Worm (Caenorhabditis elegans) whole organism, early embryonic: ENCODE data around the gene cnp-2.

Experiments used
- B0310.2 ChIP-seq: sonication (generic microtip); optimal IDR thresholded peaks from 2 replicates; lab custom pipeline; 2016; ENCODE audit warnings: mild to moderate bottlenecking, missing genetic modification characterization, missing compliant biosample characterization
- F13C5.2 ChIP-seq: sonication (generic microtip); optimal IDR thresholded peaks from 2 replicates; lab custom pipeline; 2017; ENCODE audit warnings: mild to moderate bottlenecking, missing genetic modification characterization, inconsistent platforms, missing compliant biosample characterization
- aly-1 ChIP-seq: sonication (generic microtip); optimal IDR thresholded peaks from 2 replicates; lab custom pipeline; 2016; ENCODE audit warnings: missing genetic modification characterization, missing compliant biosample characterization
- ama-1 ChIP-seq: fragments of 150-350 bp; optimal IDR thresholded peaks from 2 replicates; lab custom pipeline; 2014
- ceh-13 ChIP-seq: fragments of 200-800 bp; sonication (Bioruptor generic); optimal IDR thresholded peaks from 2 replicates; lab custom pipeline; 2018; ENCODE audit warnings: mild to moderate bottlenecking, missing genetic modification characterization, missing compliant biosample characterization
- ceh-36 ChIP-seq: sonication (generic microtip); optimal IDR thresholded peaks from 2 replicates; lab custom pipeline; 2016; ENCODE audit warnings: missing genetic modification characterization, inconsistent platforms, missing compliant biosample characterization
- ets-7 ChIP-seq: sonication (generic microtip); optimal IDR thresholded peaks from 2 replicates; lab custom pipeline; 2016; ENCODE audit warnings: missing genotype, missing genetic modification characterization, missing compliant biosample characterization
- flt-1 ChIP-seq: fragments of 200-800 bp; sonication (Bioruptor generic); IDR thresholded peaks from 2 replicates; pipeline ENCODE4 v1.3.6; 2022; ENCODE audit warnings: missing genetic modification characterization, missing compliant biosample characterization
- hmbx-1 ChIP-seq: sonication (generic microtip); optimal IDR thresholded peaks from 2 replicates; lab custom pipeline; 2016; ENCODE audit warnings: mild to moderate bottlenecking, missing genetic modification characterization, missing compliant biosample characterization
- hmg-4 ChIP-seq: fragments of 200-800 bp; sonication (Bioruptor generic); optimal IDR thresholded peaks from 2 replicates; lab custom pipeline; 2018; ENCODE audit warnings: mild to moderate bottlenecking, missing genetic modification characterization, missing compliant biosample characterization
- hnd-1 ChIP-seq: sonication (generic microtip); optimal IDR thresholded peaks from 2 replicates; lab custom pipeline; 2016; ENCODE audit warnings: missing genetic modification characterization, missing compliant biosample characterization
- pes-1 ChIP-seq: fragments of 200-800 bp; sonication (Bioruptor generic); IDR thresholded peaks from 2 replicates; pipeline ENCODE4 v1.3.6; 2022; ENCODE audit warnings: missing genetic modification reagents, missing genetic modification characterization, missing compliant biosample characterization
- scrt-1 ChIP-seq: fragments of 200-800 bp; sonication (Bioruptor generic); IDR thresholded peaks from 2 replicates; pipeline ENCODE4 v1.3.6; 2022; ENCODE audit warnings: missing genetic modification characterization, missing compliant biosample characterization
- sea-1 ChIP-seq: fragments of 200-800 bp; sonication (Bioruptor generic); conservative IDR thresholded peaks from 2 replicates; pipeline ENCODE4 v1.3.6; 2022; ENCODE audit warnings: missing genetic modification characterization, missing compliant biosample characterization
- tbx-11 ChIP-seq: fragments of 200-800 bp; sonication (Bioruptor generic); IDR thresholded peaks from 2 replicates; pipeline ENCODE4 v1.3.6; 2022; ENCODE audit warnings: missing genetic modification characterization, missing compliant biosample characterization
- tbx-37 ChIP-seq: fragments of 200-800 bp; sonication (Bioruptor generic); conservative IDR thresholded peaks from 2 replicates; pipeline ENCODE4 v1.3.6; 2022; ENCODE audit warnings: missing genetic modification reagents, missing genetic modification characterization, missing compliant biosample characterization
- tra-4 ChIP-seq: sonication (generic microtip); optimal IDR thresholded peaks from 2 replicates; lab custom pipeline; 2017; ENCODE audit warnings: missing genetic modification characterization, missing compliant biosample characterization

The cnp-2 gene

DNA sequence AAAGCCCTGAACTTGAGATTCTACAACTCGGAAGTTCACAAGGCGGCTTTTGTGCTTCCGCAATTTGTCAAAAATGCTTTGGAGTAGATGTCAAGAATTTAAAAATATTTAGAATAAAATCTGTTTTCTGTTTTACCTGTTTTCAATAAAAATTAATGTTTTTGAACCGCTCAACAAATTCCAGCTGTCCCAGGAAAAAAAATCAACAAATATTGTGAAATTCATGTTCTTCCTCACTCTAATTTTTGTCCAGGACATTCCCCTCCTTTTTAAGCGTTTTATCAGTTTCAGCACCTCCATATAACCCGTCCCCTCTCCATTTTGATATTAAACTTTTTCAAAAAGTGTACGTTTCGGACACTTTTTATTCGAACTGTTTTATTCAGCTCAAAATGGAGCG, 50.1 kb downstream of the cnp-2 start, which contains the start of gene Y46G5A.20:
TSS of gene Y46G5A.20 (plus strand) at position 301 of the 400 bp plus-strand sequence.
- no peak for TF ChIP-seq aly-1 (tag; lab: Kevin White, UChicago)

DNA sequence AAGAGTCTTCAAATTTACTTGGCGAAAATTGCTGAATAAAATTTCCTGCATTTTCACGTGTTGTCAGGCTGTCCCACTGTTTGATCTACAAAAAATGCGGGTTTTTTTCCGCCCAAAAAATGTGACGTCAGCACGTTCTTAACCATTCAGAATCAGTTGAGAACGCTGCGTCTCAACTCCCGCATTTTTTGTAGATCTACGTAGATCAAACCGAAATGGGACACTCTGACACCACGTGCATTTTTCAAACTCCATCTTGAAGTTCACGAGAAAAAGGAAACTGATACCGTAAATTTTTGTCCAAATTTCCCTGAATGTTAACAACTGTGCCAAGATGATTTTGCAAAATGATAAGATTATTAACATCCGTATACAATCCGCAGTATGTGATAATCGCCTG, 52.7 kb downstream of the cnp-2 start:
- TF ChIP-seq ceh-13 (GFP tag; lab: Kevin White, UChicago), result no peak
- no peak for TF ChIP-seq pes-1 (GFP tag; lab: Robert Waterston, UW)
- no peak for TF ChIP-seq aly-1 (tag; lab: Kevin White, UChicago)
- no peak for TF ChIP-seq tra-4 (tag; lab: Kevin White, UChicago)
- no peak for TF ChIP-seq ets-7 (tag; lab: Kevin White, UChicago)
- no peak for TF ChIP-seq ama-1
- TF ChIP-seq scrt-1 (GFP tag; lab: Robert Waterston, UW), result no peak
- no peak for TF ChIP-seq sea-1 (GFP tag; lab: Robert Waterston, UW)
- TF ChIP-seq hmg-4, result no peak
- TF ChIP-seq ceh-36 (tag; lab: Kevin White, UChicago), result no peak
- TF ChIP-seq tbx-37 (GFP tag; lab: Robert Waterston, UW), result no peak
- TF ChIP-seq flt-1 (GFP tag; lab: Robert Waterston, UW), result no peak
- TF ChIP-seq B0310.2 (tag; lab: Kevin White, UChicago), result no peak
- no peak for TF ChIP-seq hmbx-1
- no peak for TF ChIP-seq F13C5.2 (tag; lab: Kevin White, UChicago)
- TF ChIP-seq hnd-1 (tag; lab: Kevin White, UChicago), result no peak
- no peak for TF ChIP-seq tbx-11 (GFP tag; lab: Robert Waterston, UW)

DNA sequence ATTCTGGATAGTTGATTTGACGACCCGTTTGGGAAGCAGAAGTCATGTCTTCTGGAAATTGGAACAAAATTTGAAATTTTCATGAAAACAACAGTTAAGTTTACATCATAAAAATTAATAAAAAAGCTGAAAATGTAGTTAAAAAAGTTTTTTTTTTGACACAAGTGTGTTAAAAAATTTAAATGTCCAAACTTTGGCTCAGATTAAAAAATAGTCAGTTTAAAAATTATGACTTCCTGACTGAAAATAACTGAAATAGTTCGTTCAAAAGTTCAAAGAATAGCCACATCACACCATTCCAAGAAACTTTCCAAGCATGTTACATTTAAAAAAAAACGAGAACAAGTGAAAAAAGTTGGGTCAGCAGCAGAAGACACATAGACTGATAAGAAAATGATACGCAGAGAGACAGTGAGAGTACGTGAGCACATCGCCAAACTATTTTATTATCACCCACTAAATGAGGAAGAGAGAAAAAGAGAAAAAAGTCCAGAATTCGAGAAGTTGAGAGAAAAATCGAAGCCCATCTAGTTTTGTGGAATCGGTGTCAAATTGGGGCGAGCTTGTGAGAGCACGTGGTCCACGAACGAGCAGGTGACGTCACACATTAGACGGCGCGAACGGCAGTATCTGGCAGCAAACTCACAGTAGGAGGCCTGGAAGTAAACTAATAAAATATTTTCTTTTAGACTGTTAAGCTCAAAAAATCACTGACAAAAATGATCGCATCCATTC, 56.0 kb downstream of the cnp-2 start, which contains the start of gene acl-7:
TSS of gene acl-7 (minus strand) at position 51 of the 735 bp plus-strand sequence.
- no peak for TF ChIP-seq hmbx-1
- no peak for TF ChIP-seq aly-1 (tag; lab: Kevin White, UChicago)
- no peak for TF ChIP-seq scrt-1 (GFP tag; lab: Robert Waterston, UW)
- TF ChIP-seq tbx-11 (GFP tag; lab: Robert Waterston, UW), result no peak
- no peak for TF ChIP-seq B0310.2 (tag; lab: Kevin White, UChicago)
- TF ChIP-seq tbx-37 (GFP tag; lab: Robert Waterston, UW), result no peak
- no peak for TF ChIP-seq ets-7 (tag; lab: Kevin White, UChicago)
- TF ChIP-seq tra-4 (tag; lab: Kevin White, UChicago), result no peak
- TF ChIP-seq hmg-4, result no peak
- no peak for TF ChIP-seq flt-1 (GFP tag; lab: Robert Waterston, UW)
- no peak for TF ChIP-seq hnd-1 (tag; lab: Kevin White, UChicago)
- TF ChIP-seq pes-1 (GFP tag; lab: Robert Waterston, UW), result no peak
- no peak for TF ChIP-seq ama-1
- TF ChIP-seq ceh-13 (GFP tag; lab: Kevin White, UChicago), result no peak
